Fruit fly (Drosophila melanogaster) whole organism, embryonic: Measurements from ENCODE around the gene Psn.

Source experiments
- ATbp ChIP-seq: fragments of 200-800 bp; sonication (Bioruptor generic); optimal IDR thresholded peaks from 2 replicates; lab custom pipeline; 2017; ENCODE audit warnings: missing biosample characterization, mild to moderate bottlenecking, missing genetic modification characterization, missing genetic modification reagents
- Adf1 ChIP-seq: fragments of 200-800 bp; sonication (Bioruptor generic); IDR thresholded peaks from 2 replicates; pipeline ENCODE4 v1.3.6; 2022; ENCODE audit warnings: missing biosample characterization, missing genetic modification characterization
- B-H1 ChIP-seq: fragments of 200-800 bp; sonication (Bioruptor generic); IDR thresholded peaks from 3 replicates; pipeline ENCODE4 v1.3.6; 2022; ENCODE audit warnings: missing biosample characterization, missing genetic modification characterization
- CG10274 ChIP-seq: fragments of 200-800 bp; sonication (Bioruptor generic); optimal IDR thresholded peaks from 3 replicates; lab custom pipeline; 2017; ENCODE audit warnings: missing biosample characterization, mild to moderate bottlenecking, missing genetic modification characterization
- CG12236 ChIP-seq: fragments of 200-800 bp; sonication (Bioruptor generic); optimal IDR thresholded peaks from 2 replicates; lab custom pipeline; 2016; ENCODE audit warnings: missing biosample characterization, missing genetic modification characterization
- CG13123 ChIP-seq: fragments of 200-800 bp; sonication (Bioruptor generic); optimal IDR thresholded peaks from 2 replicates; lab custom pipeline; 2016; ENCODE audit warnings: missing biosample characterization, missing genetic modification characterization
- CG13287 ChIP-seq: fragments of 200-800 bp; sonication (Bioruptor generic); IDR thresholded peaks from 2 replicates; pipeline ENCODE4 v1.3.6; 2022; ENCODE audit warnings: missing biosample characterization, missing genetic modification characterization; ENCODE audit not compliant: partially characterized antibody
- CG13296 ChIP-seq: fragments of 200-800 bp; sonication (Bioruptor generic); optimal IDR thresholded peaks from 3 replicates; lab custom pipeline; 2018; ENCODE audit warnings: missing biosample characterization, mild to moderate bottlenecking, missing genetic modification characterization
- CG14710 ChIP-seq: fragments of 200-800 bp; sonication (Bioruptor generic); optimal IDR thresholded peaks from 3 replicates; lab custom pipeline; 2019; ENCODE audit warnings: missing biosample characterization, mild to moderate bottlenecking, missing genetic modification characterization, moderate library complexity
- CG15479 ChIP-seq: fragments of 200-800 bp; sonication (Bioruptor generic); optimal IDR thresholded peaks from 3 replicates; lab custom pipeline; 2019; ENCODE audit warnings: missing biosample characterization, mild to moderate bottlenecking, missing genetic modification characterization, moderate library complexity
- CG16779 ChIP-seq: fragments of 200-800 bp; sonication (Bioruptor generic); IDR thresholded peaks from 2 replicates; pipeline ENCODE4 v1.3.6; 2022; ENCODE audit warnings: missing biosample characterization, missing genetic modification characterization
- CG17359 ChIP-seq: fragments of 200-800 bp; sonication (Bioruptor generic); optimal IDR thresholded peaks from 3 replicates; lab custom pipeline; 2018; ENCODE audit warnings: missing biosample characterization, mild to moderate bottlenecking, missing genetic modification characterization, moderate library complexity
- CG17568 ChIP-seq: fragments of 200-800 bp; sonication (Bioruptor generic); optimal IDR thresholded peaks from 2 replicates; lab custom pipeline; 2018; ENCODE audit warnings: missing biosample characterization, mild to moderate bottlenecking, missing genetic modification characterization, moderate library complexity
- CG2199 ChIP-seq: fragments of 200-800 bp; sonication (Bioruptor generic); IDR thresholded peaks from 3 replicates; pipeline ENCODE4 v1.3.6; 2022; ENCODE audit warnings: missing biosample characterization, missing genetic modification characterization
- CG2889 ChIP-seq: fragments of 200-800 bp; sonication (Bioruptor generic); IDR thresholded peaks from 3 replicates; pipeline ENCODE4 v1.3.6; 2022; ENCODE audit warnings: missing biosample characterization, missing genetic modification characterization
- CG34422 ChIP-seq: fragments of 200-800 bp; sonication (Bioruptor generic); IDR thresholded peaks from 3 replicates; pipeline ENCODE4 v1.3.6; 2022; ENCODE audit warnings: missing biosample characterization, missing genetic modification characterization
- CG3726 ChIP-seq: fragments of 200-800 bp; sonication (Bioruptor generic); IDR thresholded peaks from 3 replicates; pipeline ENCODE4, ENCODE4 v1.3.6; 2022; ENCODE audit warnings: missing biosample characterization, missing genetic modification characterization
- CG3838 ChIP-seq: fragments of 200-800 bp; sonication (Bioruptor generic); optimal IDR thresholded peaks from 3 replicates; lab custom pipeline; 2016; ENCODE audit warnings: missing biosample characterization, missing genetic modification characterization
- CG4424 ChIP-seq: fragments of 200-800 bp; sonication (Bioruptor generic); optimal IDR thresholded peaks from 3 replicates; lab custom pipeline; 2016; ENCODE audit warnings: missing biosample characterization, missing genetic modification characterization
- CG4854 ChIP-seq: fragments of 200-800 bp; sonication (Bioruptor generic); optimal IDR thresholded peaks from 2 replicates; lab custom pipeline; 2016; ENCODE audit warnings: missing biosample characterization, missing genetic modification characterization, inconsistent platforms
- CG8944 ChIP-seq: fragments of 200-800 bp; sonication (Bioruptor generic); optimal IDR thresholded peaks from 3 replicates; lab custom pipeline; 2016; ENCODE audit warnings: missing biosample characterization, missing genetic modification characterization
- CG9609 ChIP-seq: fragments of 200-800 bp; sonication (Bioruptor generic); optimal IDR thresholded peaks from 3 replicates; lab custom pipeline; 2016; ENCODE audit warnings: missing biosample characterization, missing genetic modification characterization
- Dip2 ChIP-seq: fragments of 200-800 bp; sonication (Bioruptor generic); IDR thresholded peaks from 2 replicates; pipeline ENCODE4 v1.3.6; 2022; ENCODE audit warnings: missing biosample characterization, missing genetic modification characterization
- HLH3B ChIP-seq: fragments of 200-800 bp; sonication (Bioruptor generic); IDR thresholded peaks from 2 replicates; pipeline ENCODE4 v1.3.6; 2022; ENCODE audit warnings: missing biosample characterization, missing genetic modification characterization
- Hr78 ChIP-seq, 2 experiments: fragments of 200-800 bp in 1 of 2; fragments of >200 bp in 1 of 2; sonication (Bioruptor generic) in 1 of 2; optimal IDR thresholded peaks; 2 replicates each; lab custom pipeline; 2017 to 2019; ENCODE audit warnings: missing biosample characterization in 2 of 2, missing genetic modification characterization in 2 of 2, mild to moderate bottlenecking in 1 of 2, moderate library complexity in 1 of 2
- Lhr ChIP-seq: fragments of 200-800 bp; sonication (Bioruptor generic); optimal IDR thresholded peaks from 3 replicates; lab custom pipeline; 2017; ENCODE audit warnings: mild to moderate bottlenecking, missing biosample characterization, missing genetic modification reagents, missing genetic modification characterization
- Mes4 ChIP-seq: fragments of 200-800 bp; sonication (Bioruptor generic); optimal IDR thresholded peaks from 2 replicates; lab custom pipeline; 2016; ENCODE audit warnings: missing biosample characterization, missing genetic modification characterization
- Nf-YB ChIP-seq: fragments of 200-800 bp; sonication (Bioruptor generic); optimal IDR thresholded peaks from 3 replicates; lab custom pipeline; 2019; ENCODE audit warnings: missing biosample characterization, mild to moderate bottlenecking, missing genetic modification characterization, moderate library complexity
- Spps ChIP-seq: fragments of 200-800 bp; sonication (Bioruptor generic); optimal IDR thresholded peaks from 2 replicates; lab custom pipeline; 2018; ENCODE audit warnings: missing biosample characterization, mild to moderate bottlenecking, missing genetic modification characterization
- br ChIP-seq: fragments of >200 bp; optimal IDR thresholded peaks from 2 replicates; lab custom pipeline; 2017
- cas ChIP-seq: fragments of 200-800 bp; sonication (Bioruptor generic); IDR thresholded peaks from 2 replicates; pipeline ENCODE4 v1.3.6; 2022; ENCODE audit warnings: missing biosample characterization, missing genetic modification characterization
- caup ChIP-seq: fragments of 200-800 bp; sonication (Bioruptor generic); optimal IDR thresholded peaks from 3 replicates; lab custom pipeline; 2017; ENCODE audit warnings: missing biosample characterization, mild to moderate bottlenecking, missing genetic modification characterization, moderate library complexity; ENCODE audit not compliant: severe bottlenecking
- dan ChIP-seq: fragments of 200-800 bp; sonication (Bioruptor generic); IDR thresholded peaks from 2 replicates; pipeline ENCODE4 v1.3.6; 2022; ENCODE audit warnings: missing biosample characterization, missing genetic modification characterization
- dpn ChIP-seq, 2 experiments: fragments of 200-800 bp; sonication (Bioruptor generic); optimal IDR thresholded peaks; 3 replicates each; lab custom pipeline; 2016; ENCODE audit warnings: missing biosample characterization in 2 of 2, missing genetic modification characterization in 2 of 2
- her ChIP-seq: fragments of 200-800 bp; sonication (Bioruptor generic); optimal IDR thresholded peaks from 2 replicates; lab custom pipeline; 2016; ENCODE audit warnings: missing biosample characterization, missing genetic modification characterization
- inv ChIP-seq: fragments of 200-800 bp; sonication (Bioruptor generic); IDR thresholded peaks from 2 replicates; pipeline ENCODE4 v1.3.6; 2022; ENCODE audit warnings: missing biosample characterization, missing genetic modification characterization; ENCODE audit not compliant: partially characterized antibody
- knrl ChIP-seq: fragments of 200-800 bp; sonication (Bioruptor generic); IDR thresholded peaks from 3 replicates; pipeline ENCODE4 v1.3.6; 2022; ENCODE audit warnings: missing biosample characterization, missing genetic modification characterization; ENCODE audit not compliant: partially characterized antibody
- lola ChIP-seq, 3 experiments: fragments of >200 bp in 2 of 3; fragments of 200-800 bp in 1 of 3; sonication (Bioruptor generic) in 1 of 3; optimal IDR thresholded peaks; 2 replicates each; lab custom pipeline; 2017 to 2019; ENCODE audit warnings: missing biosample characterization in 3 of 3, missing genetic modification characterization in 3 of 3, mild to moderate bottlenecking in 1 of 3, moderate library complexity in 1 of 3
- mam ChIP-seq: fragments of 200-800 bp; sonication (Bioruptor generic); optimal IDR thresholded peaks from 3 replicates; lab custom pipeline; 2016; ENCODE audit warnings: missing biosample characterization, missing genetic modification characterization
- nau ChIP-seq: fragments of 200-800 bp; sonication (Bioruptor generic); optimal IDR thresholded peaks from 3 replicates; lab custom pipeline; 2017; ENCODE audit warnings: missing biosample characterization, mild to moderate bottlenecking, missing genetic modification characterization, missing genetic modification reagents
- nmo ChIP-seq: fragments of 200-800 bp; sonication (Bioruptor generic); optimal IDR thresholded peaks from 2 replicates; lab custom pipeline; 2018; ENCODE audit warnings: missing biosample characterization, mild to moderate bottlenecking, missing genetic modification characterization, moderate library complexity
- prd ChIP-seq, 3 experiments: fragments of >200 bp in 2 of 3; fragments of 200-800 bp in 1 of 3; sonication (Bioruptor generic) in 1 of 3; optimal IDR thresholded peaks in 2 of 3; IDR thresholded peaks in 1 of 3; 2 replicates in 2 of 3; 3 replicates in 1 of 3; pipeline versions ENCODE4 v1.3.6 to Lab custom; 2017 to 2022; ENCODE audit warnings: missing biosample characterization in 1 of 3, missing genetic modification characterization in 1 of 3
- schlank ChIP-seq: fragments of 200-800 bp; sonication (Bioruptor generic); optimal IDR thresholded peaks from 2 replicates; lab custom pipeline; 2018; ENCODE audit warnings: missing biosample characterization, mild to moderate bottlenecking, missing genetic modification characterization
- stc ChIP-seq: fragments of 200-800 bp; sonication (Bioruptor generic); IDR thresholded peaks from 2 replicates; pipeline ENCODE4 v1.3.6; 2022; ENCODE audit warnings: missing biosample characterization, missing genetic modification characterization
- toy ChIP-seq: fragments of 200-800 bp; sonication (Bioruptor generic); IDR thresholded peaks from 2 replicates; pipeline ENCODE4 v1.3.6; 2022; ENCODE audit warnings: missing biosample characterization, missing genetic modification characterization
- ttk ChIP-seq: fragments of 200-800 bp; sonication (Bioruptor generic); IDR thresholded peaks from 2 replicates; pipeline ENCODE4 v2.1.2; 2022; ENCODE audit warnings: missing biosample characterization, missing genetic modification characterization
- wdn ChIP-seq: fragments of 200-800 bp; sonication (Bioruptor generic); IDR thresholded peaks from 2 replicates; pipeline ENCODE4 v1.3.6; 2022; ENCODE audit warnings: missing biosample characterization, missing genetic modification characterization
- zfh1 ChIP-seq: fragments of 200-800 bp; sonication (Bioruptor generic); IDR thresholded peaks from 3 replicates; pipeline ENCODE4 v1.3.6; 2022; ENCODE audit warnings: missing biosample characterization, missing genetic modification characterization

The Psn gene

dm6 chr3L:20452813-20453682 lies 20.8 kb downstream of the Psn start, which contains the start of gene CG5199 (continued):
- TF ChIP-seq prd (optimal IDR thresholded peaks at IDR 0.05; lab: Kevin White, UChicago) (no peak), prd (GFP tag; IDR thresholded peaks at IDR 0.05; lab: Robert Waterston, UW) (peak; percentile 85), CG13287 (GFP tag; lab: Robert Waterston, UW) (peak; percentile 79), CG17359 (peak; percentile 50), inv (GFP tag; lab: Robert Waterston, UW) (peak; percentile 84), HLH3B (peak; percentile 42; the same call in 1 of the 2 replicates), mam (GFP tag; lab: Kevin White, UChicago) (peak; percentile 82), CG16779 (GFP tag; lab: Robert Waterston, UW) (no peak), Mes4 (GFP tag; lab: Kevin White, UChicago) (no peak), Spps (tag; lab: Kevin White, UChicago) (peak; percentile 26), Nf-YB (peak; percentile 50), Adf1 (GFP tag; lab: Robert Waterston, UW) (no peak), toy (GFP tag; lab: Robert Waterston, UW) (no peak), br (no peak), CG2199 (GFP tag; lab: Robert Waterston, UW) (no peak), CG8944 (GFP tag; lab: Kevin White, UChicago) (peak; percentile 11), schlank (no peak), CG3726 (GFP tag; lab: Robert Waterston, UW) (0 out of 3 replicates have a peak, but pooled peaks have one; percentile 58), dpn (GFP tag; optimal IDR thresholded peaks at IDR 0.05; lab: Kevin White, UChicago) (peak; percentile 12 to 53), B-H1 (GFP tag; lab: Robert Waterston, UW) (peak; percentile 32; the same call in 2 of the 3 replicates), CG34422 (GFP tag; lab: Robert Waterston, UW) (peak; percentile 57), nmo (GFP tag; lab: Kevin White, UChicago) (peak; percentile 88), cas (GFP tag; lab: Robert Waterston, UW) (no peak), CG17568 (GFP tag; lab: Kevin White, UChicago) (no peak), CG14710 (tag; lab: Kevin White, UChicago) (peak; percentile 86), Dip2 (GFP tag; lab: Robert Waterston, UW) (no peak), CG4424 (peak; percentile 78), CG13123 (GFP tag; lab: Kevin White, UChicago) (no peak), her (peak; percentile 13), CG13296 (GFP tag; lab: Kevin White, UChicago) (peak; percentile 54), Hr78 (GFP tag; optimal IDR thresholded peaks at IDR 0.05; lab: Kevin White, UChicago) (no peak), nau (GFP tag; lab: Kevin White, UChicago) (no peak), ttk (GFP tag; lab: Robert Waterston, UW) (peak; percentile 59; the same call in 1 of the 2 replicates), CG2889 (GFP tag; lab: Robert Waterston, UW) (no peak; the same call in 2 of the 3 replicates), CG10274 (GFP tag; lab: Kevin White, UChicago) (peak; percentile 20), CG3838 (GFP tag; lab: Kevin White, UChicago) (no peak), caup (GFP tag; lab: Kevin White, UChicago) (peak; percentile 63), CG4854 (GFP tag; lab: Kevin White, UChicago) (no peak), stc (GFP tag; lab: Robert Waterston, UW) (no peak), wdn (no peak), CG9609 (GFP tag; lab: Kevin White, UChicago) (peak; percentile 2), CG12236 (GFP tag; lab: Kevin White, UChicago) (no peak), dan (GFP tag; lab: Robert Waterston, UW) (no peak), Lhr (GFP tag; lab: Kevin White, UChicago) (no peak), knrl (GFP tag; lab: Robert Waterston, UW) (peak; percentile 80), CG15479 (GFP tag; lab: Kevin White, UChicago) (peak; percentile 43), zfh1 (peak; percentile 62; the same call in 1 of the 3 replicates), ATbp (no peak), lola (GFP tag; optimal IDR thresholded peaks at IDR 0.05; lab: Kevin White, UChicago) (peak in 1 of 3 experiments; percentile 75)
